Fruit fly (Drosophila melanogaster) whole organism, embryonic: Measurements from ENCODE around the gene E2f1.

ENCODE experiments used
- Atf-2 ChIP-seq: fragments of 200-800 bp; sonication (Bioruptor generic); optimal IDR thresholded peaks from 2 replicates; lab custom pipeline; 2016; ENCODE audit warnings: missing biosample characterization, missing genetic modification characterization
- Bgb ChIP-seq: fragments of 200-800 bp; sonication (Bioruptor generic); IDR thresholded peaks from 2 replicates; pipeline ENCODE4 v1.3.6; 2022; ENCODE audit warnings: missing biosample characterization, missing genetic modification characterization; ENCODE audit not compliant: partially characterized antibody
- BtbVII ChIP-seq: fragments of 200-800 bp; sonication (Bioruptor generic); optimal IDR thresholded peaks from 3 replicates; lab custom pipeline; 2017; ENCODE audit warnings: missing biosample characterization, mild to moderate bottlenecking, missing genetic modification characterization
- Bteb2 ChIP-seq: fragments of 200-800 bp; sonication (Bioruptor generic); optimal IDR thresholded peaks from 2 replicates; lab custom pipeline; 2016; ENCODE audit warnings: missing biosample characterization, missing genetic modification characterization
- CG10274 ChIP-seq: fragments of 200-800 bp; sonication (Bioruptor generic); optimal IDR thresholded peaks from 3 replicates; lab custom pipeline; 2017; ENCODE audit warnings: missing biosample characterization, mild to moderate bottlenecking, missing genetic modification characterization
- CG10654 ChIP-seq: fragments of 200-800 bp; sonication (Bioruptor generic); optimal IDR thresholded peaks from 2 replicates; lab custom pipeline; 2016; ENCODE audit warnings: missing biosample characterization, missing genetic modification characterization
- CG10959 ChIP-seq: fragments of 200-800 bp; sonication (Bioruptor generic); IDR thresholded peaks from 2 replicates; pipeline ENCODE4 v1.3.6; 2022; ENCODE audit warnings: missing biosample characterization, missing genetic modification characterization
- CG11398 ChIP-seq: fragments of 200-800 bp; sonication (Bioruptor generic); optimal IDR thresholded peaks from 2 replicates; lab custom pipeline; 2016; ENCODE audit warnings: missing biosample characterization, missing genetic modification characterization
- CG13123 ChIP-seq: fragments of 200-800 bp; sonication (Bioruptor generic); optimal IDR thresholded peaks from 2 replicates; lab custom pipeline; 2016; ENCODE audit warnings: missing biosample characterization, missing genetic modification characterization
- CG13424 ChIP-seq: fragments of 200-800 bp; sonication (Bioruptor generic); optimal IDR thresholded peaks from 2 replicates; lab custom pipeline; 2019; ENCODE audit warnings: missing biosample characterization, mild to moderate bottlenecking, missing genetic modification characterization, moderate library complexity
- CG15011 ChIP-seq: fragments of 200-800 bp; sonication (Bioruptor generic); optimal IDR thresholded peaks from 3 replicates; lab custom pipeline; 2018; ENCODE audit warnings: missing biosample characterization, mild to moderate bottlenecking, missing genetic modification characterization
- CG15073 ChIP-seq: fragments of 200-800 bp; sonication (Bioruptor generic); optimal IDR thresholded peaks from 2 replicates; lab custom pipeline; 2016; ENCODE audit warnings: missing biosample characterization, missing genetic modification characterization
- CG1603 ChIP-seq: fragments of 200-800 bp; sonication (Bioruptor generic); optimal IDR thresholded peaks from 2 replicates; lab custom pipeline; 2019; ENCODE audit warnings: missing biosample characterization, mild to moderate bottlenecking, missing genetic modification characterization, moderate library complexity
- CG17802 ChIP-seq: fragments of 200-800 bp; sonication (Bioruptor generic); optimal IDR thresholded peaks from 2 replicates; lab custom pipeline; 2018; ENCODE audit warnings: missing biosample characterization, mild to moderate bottlenecking, missing genetic modification characterization, moderate library complexity
- CG18262 ChIP-seq: fragments of 200-800 bp; optimal IDR thresholded peaks from 3 replicates; lab custom pipeline; 2019; ENCODE audit warnings: missing biosample characterization, mild to moderate bottlenecking, missing genetic modification characterization, moderate library complexity
- CG2875 ChIP-seq: fragments of 200-800 bp; sonication (Bioruptor generic); optimal IDR thresholded peaks from 2 replicates; lab custom pipeline; 2017; ENCODE audit warnings: missing biosample characterization, mild to moderate bottlenecking, missing genetic modification characterization, missing genetic modification reagents
- CG2889 ChIP-seq: fragments of 200-800 bp; sonication (Bioruptor generic); IDR thresholded peaks from 3 replicates; pipeline ENCODE4 v1.3.6; 2022; ENCODE audit warnings: missing biosample characterization, missing genetic modification characterization
- CG30403 ChIP-seq: fragments of 200-800 bp; sonication (Bioruptor generic); optimal IDR thresholded peaks from 3 replicates; lab custom pipeline; 2016; ENCODE audit warnings: missing biosample characterization, missing genetic modification characterization
- CG32767 ChIP-seq: fragments of 200-800 bp; sonication (Bioruptor generic); IDR thresholded peaks from 2 replicates; pipeline ENCODE4 v1.3.6; 2022; ENCODE audit warnings: missing biosample characterization, missing genetic modification characterization
- CG4854 ChIP-seq: fragments of 200-800 bp; sonication (Bioruptor generic); optimal IDR thresholded peaks from 2 replicates; lab custom pipeline; 2016; ENCODE audit warnings: missing biosample characterization, missing genetic modification characterization, inconsistent platforms
- CG8290 ChIP-seq, 3 experiments: fragments of 200-800 bp; sonication (Bioruptor generic); optimal IDR thresholded peaks; 2 replicates each; lab custom pipeline; 2016 to 2019; ENCODE audit warnings: missing biosample characterization in 3 of 3, missing genetic modification characterization in 3 of 3, mild to moderate bottlenecking in 2 of 3, moderate library complexity in 1 of 3
- CG8765 ChIP-seq: fragments of 200-800 bp; sonication (Bioruptor generic); IDR thresholded peaks from 2 replicates; pipeline ENCODE4 v1.3.6; 2022; ENCODE audit warnings: missing biosample characterization, missing genetic modification characterization
- CG9876 ChIP-seq: fragments of 200-800 bp; sonication (Bioruptor generic); optimal IDR thresholded peaks from 2 replicates; lab custom pipeline; 2016; ENCODE audit warnings: missing biosample characterization, missing genetic modification characterization
- Dll ChIP-seq: fragments of 200-800 bp; sonication (Bioruptor generic); IDR thresholded peaks from 4 replicates; pipeline ENCODE4 v1.3.6; 2022; ENCODE audit warnings: missing biosample characterization, missing genetic modification characterization; ENCODE audit not compliant: partially characterized antibody
- Dp ChIP-seq: fragments of 200-800 bp; sonication (Bioruptor generic); optimal IDR thresholded peaks from 2 replicates; lab custom pipeline; 2018; ENCODE audit warnings: missing biosample characterization, mild to moderate bottlenecking, missing genetic modification characterization, moderate library complexity
- E2f1 ChIP-seq: fragments of 200-800 bp; sonication (Bioruptor generic); IDR thresholded peaks from 2 replicates; pipeline ENCODE4 v1.3.6; 2022; ENCODE audit warnings: missing biosample characterization, missing genetic modification characterization
- MBD-R2 ChIP-seq: fragments of 200-800 bp; sonication (Bioruptor generic); IDR thresholded peaks from 2 replicates; pipeline ENCODE4 v1.3.6; 2022; ENCODE audit warnings: missing biosample characterization, missing genetic modification characterization
- Mad ChIP-seq: fragments of 200-800 bp; sonication (Bioruptor generic); optimal IDR thresholded peaks from 2 replicates; lab custom pipeline; 2016; ENCODE audit warnings: missing biosample characterization, missing genetic modification characterization
- Mes4 ChIP-seq: fragments of 200-800 bp; sonication (Bioruptor generic); optimal IDR thresholded peaks from 2 replicates; lab custom pipeline; 2016; ENCODE audit warnings: missing biosample characterization, missing genetic modification characterization
- Mrtf ChIP-seq: fragments of 200-800 bp; sonication (Bioruptor generic); IDR thresholded peaks from 3 replicates; pipeline ENCODE4 v1.3.6; 2022; ENCODE audit warnings: missing biosample characterization, missing genetic modification characterization
- Oli ChIP-seq: fragments of 200-800 bp; sonication (Bioruptor generic); optimal IDR thresholded peaks from 2 replicates; lab custom pipeline; 2018; ENCODE audit warnings: missing biosample characterization, mild to moderate bottlenecking, missing genetic modification characterization, moderate library complexity
- Ptx1 ChIP-seq: fragments of 200-800 bp; sonication (Bioruptor generic); IDR thresholded peaks from 2 replicates; pipeline ENCODE4 v1.3.6; 2022; ENCODE audit warnings: missing biosample characterization, missing genetic modification characterization
- Rfx ChIP-seq: fragments of 200-800 bp; sonication (Bioruptor generic); IDR thresholded peaks from 2 replicates; pipeline ENCODE4 v1.3.6; 2022; ENCODE audit warnings: missing biosample characterization, missing genetic modification characterization
- Side ChIP-seq: fragments of 200-800 bp; sonication (Bioruptor generic); optimal IDR thresholded peaks from 2 replicates; lab custom pipeline; 2016; ENCODE audit warnings: missing biosample characterization, missing genetic modification characterization
- Sin3A ChIP-seq: fragments of >200 bp; optimal IDR thresholded peaks from 2 replicates; lab custom pipeline; 2018
- Six4 ChIP-seq: fragments of 200-800 bp; sonication (Bioruptor generic); optimal IDR thresholded peaks from 2 replicates; lab custom pipeline; 2016; ENCODE audit warnings: missing biosample characterization, missing genetic modification characterization
- Sox102F ChIP-seq: fragments of 200-800 bp; sonication (Bioruptor generic); optimal IDR thresholded peaks from 2 replicates; lab custom pipeline; 2018; ENCODE audit warnings: missing biosample characterization, mild to moderate bottlenecking, missing genetic modification characterization, moderate library complexity
- croc ChIP-seq: fragments of 200-800 bp; sonication (Bioruptor generic); conservative IDR thresholded peaks from 3 replicates; pipeline ENCODE4 v1.3.6; 2022; ENCODE audit warnings: missing biosample characterization, missing genetic modification characterization
- cwo ChIP-seq: fragments of 200-800 bp; sonication (Bioruptor generic); optimal IDR thresholded peaks from 3 replicates; lab custom pipeline; 2017; ENCODE audit warnings: missing biosample characterization, missing genetic modification characterization, mild to moderate bottlenecking, moderate library complexity, missing genetic modification reagents
- gt ChIP-seq: fragments of 200-800 bp; sonication (Bioruptor generic); IDR thresholded peaks from 2 replicates; pipeline ENCODE4 v1.3.6; 2022; ENCODE audit warnings: missing biosample characterization, missing genetic modification characterization
- hb ChIP-seq: fragments of 200-800 bp; sonication (Bioruptor generic); IDR thresholded peaks from 3 replicates; pipeline ENCODE4 v1.3.6; 2022; ENCODE audit warnings: missing biosample characterization, missing genetic modification characterization; ENCODE audit not compliant: partially characterized antibody
- hbn ChIP-seq: fragments of 200-800 bp; sonication (Bioruptor generic); IDR thresholded peaks from 2 replicates; pipeline ENCODE4 v1.3.6; 2022; ENCODE audit warnings: missing biosample characterization, missing genetic modification characterization; ENCODE audit not compliant: partially characterized antibody
- kni ChIP-seq: fragments of 200-800 bp; sonication (Bioruptor generic); optimal IDR thresholded peaks from 3 replicates; lab custom pipeline; 2017; ENCODE audit warnings: mild to moderate bottlenecking, missing biosample characterization, missing genetic modification reagents, missing genetic modification characterization
- lab ChIP-seq: fragments of 200-800 bp; sonication (Bioruptor generic); optimal IDR thresholded peaks from 3 replicates; lab custom pipeline; 2017; ENCODE audit warnings: missing biosample characterization, missing genetic modification characterization, mild to moderate bottlenecking, moderate library complexity, missing genetic modification reagents
- lbe ChIP-seq: fragments of 200-800 bp; sonication (Bioruptor generic); optimal IDR thresholded peaks from 2 replicates; lab custom pipeline; 2016; ENCODE audit warnings: missing biosample characterization, mild to moderate bottlenecking, missing genetic modification characterization
- mam ChIP-seq: fragments of 200-800 bp; sonication (Bioruptor generic); optimal IDR thresholded peaks from 3 replicates; lab custom pipeline; 2016; ENCODE audit warnings: missing biosample characterization, missing genetic modification characterization
- oc ChIP-seq: fragments of 200-800 bp; sonication (Bioruptor generic); optimal IDR thresholded peaks from 2 replicates; lab custom pipeline; 2018; ENCODE audit warnings: missing biosample characterization, mild to moderate bottlenecking, missing genetic modification characterization, moderate library complexity
- ranshi ChIP-seq: fragments of 200-800 bp; sonication (Bioruptor generic); IDR thresholded peaks from 2 replicates; pipeline ENCODE4 v1.3.6; 2022; ENCODE audit warnings: missing biosample characterization, missing genetic modification characterization
- sc ChIP-seq, 3 experiments: fragments of >200 bp in 2 of 3; fragments of 200-800 bp in 1 of 3; sonication (Bioruptor generic) in 1 of 3; optimal IDR thresholded peaks; 2 replicates in 2 of 3; 3 replicates in 1 of 3; lab custom pipeline; 2017; ENCODE audit warnings: mild to moderate bottlenecking in 1 of 3, missing biosample characterization in 1 of 3, missing genetic modification characterization in 1 of 3, missing genetic modification reagents in 1 of 3
- sna ChIP-seq: fragments of 200-800 bp; sonication (Bioruptor generic); IDR thresholded peaks from 2 replicates; pipeline ENCODE4 v1.3.6; 2022; ENCODE audit warnings: missing biosample characterization, missing genetic modification characterization; ENCODE audit not compliant: partially characterized antibody
- z ChIP-seq: fragments of 200-800 bp; sonication (Bioruptor generic); IDR thresholded peaks from 3 replicates; pipeline ENCODE4 v1.3.6; 2022; ENCODE audit warnings: missing biosample characterization, missing genetic modification characterization

E2f1 gene

dm6 chr3R:21688596-21688995, 27.9 kb upstream of the E2f1 start:
- TF ChIP-seq CG2875 (GFP tag; lab: Kevin White, UChicago): no peak
- no peak for TF ChIP-seq Bgb
- no peak for TF ChIP-seq z
- TF ChIP-seq CG10654: no peak
- TF ChIP-seq hb: no peak
- TF ChIP-seq kni (GFP tag; lab: Kevin White, UChicago): no peak
- TF ChIP-seq CG9876: no peak
- no peak for TF ChIP-seq hbn
- no peak for TF ChIP-seq CG30403 (GFP tag; lab: Kevin White, UChicago)
- no peak for TF ChIP-seq CG18262 (tag; lab: Kevin White, UChicago)
- TF ChIP-seq CG13123 (GFP tag; lab: Kevin White, UChicago): no peak
- no peak for TF ChIP-seq oc (tag; lab: Kevin White, UChicago)
- no peak for TF ChIP-seq Dp (GFP tag; lab: Kevin White, UChicago)
- no peak for TF ChIP-seq gt (GFP tag; lab: Robert Waterston, UW)
- no peak for TF ChIP-seq Mes4 (GFP tag; lab: Kevin White, UChicago)
- TF ChIP-seq Six4: no peak
- no peak for TF ChIP-seq CG13424 (tag; lab: Kevin White, UChicago)

dm6 chr3R:21687902-21688301, 27.2 kb upstream of the E2f1 start:
- no peak for TF ChIP-seq CG15011 (GFP tag; lab: Kevin White, UChicago)
- no peak for TF ChIP-seq CG32767 (GFP tag; lab: Robert Waterston, UW)
- TF ChIP-seq sna: no peak
- TF ChIP-seq sc (optimal IDR thresholded peaks at IDR 0.05; lab: Kevin White, UChicago): no peak
- TF ChIP-seq sc (GFP tag; optimal IDR thresholded peaks at IDR 0.05; lab: Kevin White, UChicago): no peak
- TF ChIP-seq croc (GFP tag; lab: Robert Waterston, UW): no peak
- peak; percentile 55; the same call in 1 of the 2 replicates for TF ChIP-seq E2f1 (GFP tag; lab: Robert Waterston, UW)
- TF ChIP-seq cwo (GFP tag; lab: Kevin White, UChicago): no peak
- peak; percentile 51; the same call in 1 of the 2 replicates for TF ChIP-seq Ptx1
- TF ChIP-seq Sin3A (lab: Kevin White, UChicago): no peak
- TF ChIP-seq CG8765: no peak
- TF ChIP-seq Bteb2: no peak
- no peak for TF ChIP-seq CG15073 (GFP tag; lab: Kevin White, UChicago)
- no peak for TF ChIP-seq BtbVII
- TF ChIP-seq Sox102F (GFP tag; lab: Kevin White, UChicago): peak; percentile 39
- peak; percentile 0 for TF ChIP-seq mam (GFP tag; lab: Kevin White, UChicago)
- peak; percentile 1 for TF ChIP-seq CG30403 (GFP tag; lab: Kevin White, UChicago)
- no peak for TF ChIP-seq MBD-R2
- TF ChIP-seq CG4854 (GFP tag; lab: Kevin White, UChicago): no peak
- no peak for TF ChIP-seq CG8290 (GFP tag; optimal IDR thresholded peaks at IDR 0.05; lab: Kevin White, UChicago)
- TF ChIP-seq CG8290 (tag; optimal IDR thresholded peaks at IDR 0.05; lab: Kevin White, UChicago): peak in 1 of 2 experiments; percentile 0
- no peak for TF ChIP-seq Mrtf (GFP tag; lab: Robert Waterston, UW)
- TF ChIP-seq Dll (GFP tag; lab: Robert Waterston, UW): no peak
- TF ChIP-seq CG10959 (GFP tag; lab: Robert Waterston, UW): no peak
- TF ChIP-seq lbe (GFP tag; lab: Kevin White, UChicago): no peak
- peak; percentile 39 for TF ChIP-seq CG1603 (tag; lab: Kevin White, UChicago)
- no peak for TF ChIP-seq Mad (GFP tag; lab: Kevin White, UChicago)
- no peak for TF ChIP-seq Side (GFP tag; lab: Kevin White, UChicago)
- no peak for TF ChIP-seq CG17802 (tag; lab: Kevin White, UChicago)
- TF ChIP-seq Rfx (GFP tag; lab: Robert Waterston, UW): no peak
- TF ChIP-seq Atf-2: no peak
- no peak for TF ChIP-seq Oli (tag; lab: Kevin White, UChicago)
- TF ChIP-seq ranshi: no peak
- TF ChIP-seq CG11398: no peak
- no peak for TF ChIP-seq lab (GFP tag; lab: Kevin White, UChicago)
- no peak for TF ChIP-seq CG10274 (GFP tag; lab: Kevin White, UChicago)
- no peak for TF ChIP-seq CG2889 (GFP tag; lab: Robert Waterston, UW)
